Worm (Caenorhabditis elegans) whole organism, L3 larva: ENCODE measurements around the gene F46F5.1.

Experiments
- ZK546.5 ChIP-seq: sonication (generic microtip); optimal IDR thresholded peaks from 2 replicates; lab custom pipeline; 2017; ENCODE audit warnings: missing biosample characterization, missing genetic modification characterization
- ceh-16 ChIP-seq: sonication (generic microtip); optimal IDR thresholded peaks from 2 replicates; lab custom pipeline; 2017; ENCODE audit warnings: missing biosample characterization, missing genetic modification characterization
- ceh-82 ChIP-seq: fragments of 150-350 bp; optimal IDR thresholded peaks from 2 replicates; lab custom pipeline; 2014; ENCODE audit warnings: missing biosample characterization, missing genetic modification characterization
- elt-2 ChIP-seq: sonication (generic microtip); optimal IDR thresholded peaks from 2 replicates; lab custom pipeline; 2016; ENCODE audit warnings: missing genetic modification reagents, mild to moderate bottlenecking, missing genetic modification characterization, missing compliant biosample characterization
- fkh-2 ChIP-seq: fragments of 150-350 bp; optimal IDR thresholded peaks from 2 replicates; lab custom pipeline; 2014; ENCODE audit warnings: missing biosample characterization, missing genetic modification reagents, missing genetic modification characterization
- hmg-11 ChIP-seq: sonication (generic microtip); optimal IDR thresholded peaks from 2 replicates; lab custom pipeline; 2016; ENCODE audit warnings: missing genetic modification characterization, missing compliant biosample characterization
- lin-15B ChIP-seq: fragments of 150-350 bp; optimal IDR thresholded peaks from 2 replicates; lab custom pipeline; 2014; ENCODE audit warnings: missing biosample characterization, missing genetic modification characterization
- mml-1 ChIP-seq: fragments of 150-350 bp; sonication (generic microtip); optimal IDR thresholded peaks from 3 replicates; lab custom pipeline; 2014; ENCODE audit warnings: missing biosample characterization, missing genetic modification characterization
- nfya-1 ChIP-seq: sonication (generic microtip); optimal IDR thresholded peaks from 2 replicates; lab custom pipeline; 2017; ENCODE audit warnings: missing genetic modification characterization, mild to moderate bottlenecking, missing compliant biosample characterization, antibody characterized with exemption, moderate library complexity; ENCODE audit not compliant: insufficient read depth
- nhr-23 ChIP-seq: fragments of 150-350 bp; optimal IDR thresholded peaks from 2 replicates; lab custom pipeline; 2014; ENCODE audit warnings: missing biosample characterization, missing genetic modification reagents, missing genetic modification characterization
- nhr-28 ChIP-seq: fragments of 150-350 bp; optimal IDR thresholded peaks from 2 replicates; lab custom pipeline; 2014; ENCODE audit warnings: missing biosample characterization, missing genetic modification characterization
- nhr-67 ChIP-seq: fragments of 150-350 bp; optimal IDR thresholded peaks from 2 replicates; lab custom pipeline; 2014; ENCODE audit warnings: missing biosample characterization, missing genetic modification characterization
- nhr-76 ChIP-seq: fragments of 150-350 bp; sonication (generic microtip); optimal IDR thresholded peaks from 5 replicates; lab custom pipeline; 2014; ENCODE audit warnings: missing biosample characterization, missing genetic modification characterization
- nhr-77 ChIP-seq: fragments of 150-350 bp; optimal IDR thresholded peaks from 2 replicates; lab custom pipeline; 2014; ENCODE audit warnings: missing biosample characterization, missing genetic modification characterization
- pqm-1 ChIP-seq: fragments of 150-350 bp; optimal IDR thresholded peaks from 2 replicates; lab custom pipeline; 2017; ENCODE audit warnings: missing biosample characterization, missing genetic modification characterization, inconsistent platforms
- tbx-2 ChIP-seq: sonication (generic microtip); optimal IDR thresholded peaks from 2 replicates; lab custom pipeline; 2016; ENCODE audit warnings: mild to moderate bottlenecking, missing genetic modification characterization, missing compliant biosample characterization
- ztf-11 ChIP-seq: fragments of 150-350 bp; optimal IDR thresholded peaks from 2 replicates; lab custom pipeline; 2014; ENCODE audit warnings: missing biosample characterization, missing genetic modification characterization
- ztf-4 ChIP-seq: fragments of 150-350 bp; optimal IDR thresholded peaks from 2 replicates; lab custom pipeline; 2014; ENCODE audit warnings: missing biosample characterization, missing genetic modification characterization

Gene F46F5.1

ce11 chrII:753469-753868 is 38.3 kb downstream of the F46F5.1 start:
- TF ChIP-seq mml-1, result no peak
- TF ChIP-seq fkh-2 (tag; lab: Kevin White, UChicago), result no peak
- no peak for TF ChIP-seq hmg-11
- no peak for TF ChIP-seq nhr-77 (tag; lab: Kevin White, UChicago)
- no peak for TF ChIP-seq tbx-2 (tag; lab: Kevin White, UChicago)
- no peak for TF ChIP-seq pqm-1 (tag; lab: Kevin White, UChicago)
- no peak for TF ChIP-seq nhr-23 (tag; lab: Kevin White, UChicago)
- TF ChIP-seq nfya-1 (tag; lab: Kevin White, UChicago), result no peak
- no peak for TF ChIP-seq ZK546.5

ce11 chrII:751850-752249 is 39.9 kb downstream of the F46F5.1 start:
- TF ChIP-seq lin-15B (tag; lab: Kevin White, UChicago), result no peak
- no peak for TF ChIP-seq nhr-76 (tag; lab: Kevin White, UChicago)

- TF ChIP-seq ceh-16 (tag; lab: Kevin White, UChicago), result no peak
- no peak for TF ChIP-seq nhr-28 (tag; lab: Kevin White, UChicago)
- no peak for TF ChIP-seq lin-15B (tag; lab: Kevin White, UChicago)
- TF ChIP-seq elt-2, result no peak
- TF ChIP-seq ztf-11 (tag; lab: Kevin White, UChicago), result no peak
- no peak for TF ChIP-seq ceh-82
- no peak for TF ChIP-seq nhr-67
- no peak for TF ChIP-seq ztf-4 (tag; lab: Kevin White, UChicago)
Measured at ce11 chrII:750155-750554, 41.6 kb downstream of the F46F5.1 start, which contains the start of gene snt-6. snt-6 (minus strand) TSS chrII:750212.

- TF ChIP-seq ztf-11 (tag; lab: Kevin White, UChicago) (no peak), mml-1 (no peak), ceh-82 (no peak)
Measured at ce11 chrII:740808-741207, 50.9 kb downstream of the F46F5.1 start, which contains the start of gene fbxc-48. fbxc-48 (minus strand) TSS chrII:740908.
